Worm (Caenorhabditis elegans) whole organism, L4/young adult: ENCODE measurements around the gene T24B8.4.

Experiments
- W03F9.2 ChIP-seq: fragments of 150-350 bp; optimal IDR thresholded peaks from 2 replicates; lab custom pipeline; 2014; ENCODE audit warnings: missing biosample characterization, missing genetic modification characterization
- dao-5 ChIP-seq: sonication (generic microtip); optimal IDR thresholded peaks from 2 replicates; lab custom pipeline; 2016; ENCODE audit warnings: missing genotype, missing genetic modification characterization, moderate library complexity, missing compliant biosample characterization
- him-1 ChIP-seq: sonication (generic microtip); optimal IDR thresholded peaks from 2 replicates; lab custom pipeline; 2016; ENCODE audit warnings: missing genotype, missing genetic modification reagents, missing genetic modification characterization, missing compliant biosample characterization

ce11 chrII:9063350-9063749, 7.3 kb downstream of the T24B8.4 start:
- no peak for TF ChIP-seq W03F9.2 (tag; lab: Kevin White, UChicago)
- TF ChIP-seq him-1 (tag; lab: Kevin White, UChicago), result no peak
- no peak for TF ChIP-seq dao-5 (tag; lab: Kevin White, UChicago)
